Worm (Caenorhabditis elegans) whole organism, L1 larva: Measurements from ENCODE around the gene srw-72.

Experiments used
- ama-1 ChIP-seq: fragments of 150-350 bp; optimal IDR thresholded peaks from 2 replicates; lab custom pipeline; 2014
- elt-3 ChIP-seq, 6 experiments: fragments of 150-350 bp in 1 of 6; sonication (generic microtip); optimal IDR thresholded peaks; 2 replicates each; lab custom pipeline; 2017 to 2018; ENCODE audit warnings: missing biosample characterization in 6 of 6, missing genetic modification characterization in 6 of 6, inconsistent platforms in 1 of 6
- irx-1 ChIP-seq: sonication (generic microtip); optimal IDR thresholded peaks from 2 replicates; lab custom pipeline; 2016; ENCODE audit warnings: missing genetic modification characterization, missing compliant biosample characterization
- mep-1 ChIP-seq: fragments of 150-350 bp; optimal IDR thresholded peaks from 2 replicates; lab custom pipeline; 2014; ENCODE audit warnings: missing biosample characterization, missing genetic modification characterization
- nhr-85 ChIP-seq: sonication (generic microtip); peaks from one replicate; lab custom pipeline; 2016; ENCODE audit warnings: missing genetic modification characterization, inconsistent platforms, missing compliant biosample characterization
- sptf-1 ChIP-seq: fragments of 150-350 bp; optimal IDR thresholded peaks from 2 replicates; lab custom pipeline; 2014; ENCODE audit warnings: missing biosample characterization, missing genetic modification characterization

DNA sequence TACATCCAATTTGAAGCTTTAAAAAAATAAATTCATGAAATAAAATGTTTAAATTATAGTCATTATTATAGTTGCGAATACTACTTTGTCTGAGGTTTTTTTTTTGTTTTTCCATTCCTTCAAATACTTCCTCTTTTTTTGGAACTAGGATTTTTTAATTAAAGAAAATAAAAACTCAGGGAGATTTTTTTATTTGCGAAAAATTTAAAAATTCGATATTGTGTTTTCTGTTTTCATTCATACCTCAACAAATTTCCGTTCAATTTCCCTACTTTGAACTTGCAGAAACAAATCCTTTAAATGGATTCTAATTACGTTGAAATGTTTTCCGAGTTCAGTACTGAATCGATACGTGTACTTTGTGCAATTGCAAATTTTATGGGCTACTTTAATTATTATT, 41.6 kb downstream of the srw-72 start, which contains the start of gene srw-32:
- TF ChIP-seq irx-1 (tag; lab: Kevin White, UChicago) (no peak), elt-3 (tag; optimal IDR thresholded peaks at IDR 0.05; lab: Kevin White, UChicago) (no peak), sptf-1 (tag; lab: Kevin White, UChicago) (no peak), ama-1 (no peak), mep-1 (tag; lab: Kevin White, UChicago) (no peak), nhr-85 (no peak)
